Worm (Caenorhabditis elegans) whole organism, L1 larva: Measurements from ENCODE around the gene Y116F11B.8.

Source experiments
- aly-2 ChIP-seq: fragments of 150-350 bp; optimal IDR thresholded peaks from 2 replicates; lab custom pipeline; 2014; ENCODE audit warnings: missing biosample characterization, missing genetic modification characterization
- ama-1 ChIP-seq: fragments of 150-350 bp; optimal IDR thresholded peaks from 2 replicates; lab custom pipeline; 2014
- ces-1 ChIP-seq: fragments of 150-350 bp; optimal IDR thresholded peaks from 2 replicates; lab custom pipeline; 2014; ENCODE audit warnings: missing biosample characterization, missing genetic modification reagents, missing genetic modification characterization
- jun-1 ChIP-seq: fragments of 150-350 bp; optimal IDR thresholded peaks from 2 replicates; lab custom pipeline; 2014; ENCODE audit warnings: missing biosample characterization, missing genetic modification reagents, missing genetic modification characterization
- nhr-237 ChIP-seq: fragments of 150-350 bp; optimal IDR thresholded peaks from 2 replicates; lab custom pipeline; 2014; ENCODE audit warnings: missing biosample characterization, missing genetic modification characterization
- nhr-71 ChIP-seq: sonication (generic microtip); optimal IDR thresholded peaks from 2 replicates; lab custom pipeline; 2016; ENCODE audit warnings: mild to moderate bottlenecking, missing genetic modification characterization, moderate library complexity, missing compliant biosample characterization
- snu-23 ChIP-seq: sonication (generic microtip); optimal IDR thresholded peaks from 2 replicates; lab custom pipeline; 2016; ENCODE audit warnings: missing genetic modification characterization, missing compliant biosample characterization
- sptf-1 ChIP-seq: fragments of 150-350 bp; optimal IDR thresholded peaks from 2 replicates; lab custom pipeline; 2014; ENCODE audit warnings: missing biosample characterization, missing genetic modification characterization
- ztf-4 ChIP-seq: fragments of 150-350 bp; optimal IDR thresholded peaks from 2 replicates; lab custom pipeline; 2014; ENCODE audit warnings: missing biosample characterization, missing genetic modification characterization

ce11 chrV:19895250-19895649 is 37.8 kb downstream of the Y116F11B.8 start, which contains the start of gene gly-4:
- TF ChIP-seq ztf-4 (no peak), jun-1 (no peak), nhr-71 (tag; lab: Kevin White, UChicago) (no peak), aly-2 (tag; lab: Kevin White, UChicago) (no peak), ama-1 (lab: Kevin White, UChicago) (no peak), ces-1 (GFP tag; lab: Kevin White, UChicago) (no peak), snu-23 (GFP tag; lab: Kevin White, UChicago) (no peak), sptf-1 (tag; lab: Kevin White, UChicago) (no peak), nhr-237 (tag; lab: Kevin White, UChicago) (no peak)
